Fruit fly (Drosophila melanogaster): Measurements from ENCODE around the gene CG5614.

The CG5614 gene

DNA sequence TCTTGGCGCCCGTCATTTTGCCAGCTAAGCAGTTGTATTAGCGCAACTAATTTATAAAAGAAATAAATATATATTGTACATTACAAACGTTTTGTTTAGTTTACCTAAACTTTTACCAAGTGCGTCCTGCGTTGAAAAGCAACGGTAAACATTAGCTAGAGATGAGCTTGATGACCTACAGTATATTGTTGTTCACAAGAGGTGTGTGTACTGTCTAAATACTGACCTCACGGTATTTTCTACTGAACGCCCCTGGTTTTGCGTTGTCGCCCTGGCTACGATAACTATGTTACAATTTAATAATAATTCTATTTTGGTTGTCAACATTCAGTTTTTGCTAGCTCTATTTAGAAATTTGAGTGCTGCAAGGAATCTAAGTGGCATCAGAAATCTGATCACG is 12.8 kb downstream of the CG5614 start, which contains the start of gene Acyp2 (continued):
- TF ChIP-seq Doc3 (GFP tag; IDR thresholded peaks at IDR 0.05; ENCODE audit: partially characterized antibody) (peak; percentile 56; the same call in 2 of the 3 replicates), Fer1 (GFP tag; optimal IDR thresholded peaks at IDR 0.05) (no peak), CG4820 (GFP tag; optimal IDR thresholded peaks at IDR 0.05) (no peak), bbx (GFP tag; IDR thresholded peaks at IDR 0.05; ENCODE audit: partially characterized antibody) (peak; percentile 60), gro (GFP tag; optimal IDR thresholded peaks at IDR 0.05) (no peak), Dref (GFP tag; IDR thresholded peaks at IDR 0.05) (peak; percentile 60), esg (GFP tag; conservative IDR thresholded peaks at IDR 0.05) (no peak), gem (tag; optimal IDR thresholded peaks at IDR 0.05) (peak; percentile 15), Trl (optimal IDR thresholded peaks at IDR 0.05) (no peak), Trl (GFP tag; optimal IDR thresholded peaks at IDR 0.05) (no peak), psq (GFP tag; optimal IDR thresholded peaks at IDR 0.05) (no peak), fd64A (GFP tag; optimal IDR thresholded peaks at IDR 0.05) (no peak), Rx (GFP tag; IDR thresholded peaks at IDR 0.05) (no peak), disco-r (GFP tag; optimal IDR thresholded peaks at IDR 0.05) (no peak), repo (GFP tag; optimal IDR thresholded peaks at IDR 0.05) (no peak), CG34224 (GFP tag; IDR thresholded peaks at IDR 0.05; ENCODE audit: partially characterized antibody) (peak; percentile 40; the same call in 2 of the 3 replicates), luna (GFP tag; optimal IDR thresholded peaks at IDR 0.05) (no peak), chinmo (GFP tag; IDR thresholded peaks at IDR 0.05; ENCODE audit: partially characterized antibody) (peak; percentile 58; the same call in 1 of the 4 replicates), HmgZ (tag; optimal IDR thresholded peaks at IDR 0.05) (peak; percentile 70), nerfin-2 (GFP tag; IDR thresholded peaks at IDR 0.05; ENCODE audit: partially characterized antibody) (no peak), Oli (tag; optimal IDR thresholded peaks at IDR 0.05) (no peak), dan (GFP tag; IDR thresholded peaks at IDR 0.05) (no peak), stwl (tag; optimal IDR thresholded peaks at IDR 0.05) (peak; percentile 79), Hr51 (GFP tag; optimal IDR thresholded peaks at IDR 0.05) (peak in 1 of 2 experiments; percentile 8), CG5245 (GFP tag; optimal IDR thresholded peaks at IDR 0.05) (no peak), chif (GFP tag; optimal IDR thresholded peaks at IDR 0.05) (peak in 1 of 2 experiments; percentile 3), CG17328 (GFP tag; IDR thresholded peaks at IDR 0.05) (no peak), aop (GFP tag; IDR thresholded peaks at IDR 0.05) (no peak), Sin3A (optimal IDR thresholded peaks at IDR 0.05) (peak; percentile 35), p53 (GFP tag; optimal IDR thresholded peaks at IDR 0.05) (no peak), pfk (GFP tag; optimal IDR thresholded peaks at IDR 0.05) (no peak), Bdp1 (GFP tag; optimal IDR thresholded peaks at IDR 0.05) (peak; percentile 17), dimm (GFP tag; IDR thresholded peaks at IDR 0.05) (no peak), CG7745 (tag; optimal IDR thresholded peaks at IDR 0.05) (no peak), CG31224 (GFP tag; IDR thresholded peaks at IDR 0.05) (no peak), jigr1 (GFP tag; IDR thresholded peaks at IDR 0.05) (no peak), CG4360 (GFP tag; IDR thresholded peaks at IDR 0.05) (no peak), sob (GFP tag; IDR thresholded peaks at IDR 0.05) (peak; percentile 16; the same call in 1 of the 2 replicates), CG30403 (GFP tag; optimal IDR thresholded peaks at IDR 0.05) (peak; percentile 40), gsb-n (tag; optimal IDR thresholded peaks at IDR 0.05) (no peak), slou (GFP tag; optimal IDR thresholded peaks at IDR 0.05) (no peak), Awh (GFP tag; IDR thresholded peaks at IDR 0.05) (no peak), amos (GFP tag; IDR thresholded peaks at IDR 0.05; ENCODE audit: partially characterized antibody) (peak; percentile 62), zen (tag; optimal IDR thresholded peaks at IDR 0.05) (no peak), CTCF (GFP tag; optimal IDR thresholded peaks at IDR 0.05) (peak; percentile 16), abd-A (tag; optimal IDR thresholded peaks at IDR 0.05) (no peak), ash1 (GFP tag; optimal IDR thresholded peaks at IDR 0.05) (no peak), B-H2 (GFP tag; optimal IDR thresholded peaks at IDR 0.05) (peak; percentile 0), h (optimal IDR thresholded peaks at IDR 0.05) (no peak), D19B (GFP tag; optimal IDR thresholded peaks at IDR 0.05) (peak; percentile 6), Dp (GFP tag; optimal IDR thresholded peaks at IDR 0.05) (peak; percentile 53), ind (GFP tag; optimal IDR thresholded peaks at IDR 0.05) (peak; percentile 38), jumu (GFP tag; optimal IDR thresholded peaks at IDR 0.05) (peak; percentile 8)

Measured in whole organism, embryonic.